Worm (Caenorhabditis elegans) whole organism, mixed stage, embryonic: Measurements from ENCODE around the gene C52B9.8.

Source experiments
- M03D4.4 ChIP-seq: sonication (generic microtip); optimal IDR thresholded peaks from 2 replicates; lab custom pipeline; 2017; ENCODE audit warnings: mild to moderate bottlenecking, missing genetic modification characterization, missing compliant biosample characterization
- bed-3 ChIP-seq: fragments of 200-800 bp; sonication (Bioruptor generic); optimal IDR thresholded peaks from 3 replicates; lab custom pipeline; 2018; ENCODE audit warnings: mild to moderate bottlenecking, missing genetic modification characterization, moderate library complexity, missing compliant biosample characterization
- blmp-1 ChIP-seq: fragments of 150-350 bp; optimal IDR thresholded peaks from 2 replicates; lab custom pipeline; 2014; ENCODE audit warnings: missing biosample characterization, missing genetic modification characterization
- ceh-43 ChIP-seq: fragments of 200-800 bp; sonication (Bioruptor generic); optimal IDR thresholded peaks from 2 replicates; lab custom pipeline; 2018; ENCODE audit warnings: mild to moderate bottlenecking, missing genetic modification characterization, moderate library complexity, missing compliant biosample characterization
- ceh-83 ChIP-seq: fragments of 200-800 bp; sonication (Bioruptor generic); optimal IDR thresholded peaks from 2 replicates; lab custom pipeline; 2018; ENCODE audit warnings: mild to moderate bottlenecking, missing genetic modification characterization, missing compliant biosample characterization
- ces-1 ChIP-seq: fragments of 150-350 bp; optimal IDR thresholded peaks from 2 replicates; lab custom pipeline; 2014; ENCODE audit warnings: missing biosample characterization, missing genetic modification reagents, missing genetic modification characterization
- cnd-1 ChIP-seq: fragments of 200-800 bp; sonication (Bioruptor generic); optimal IDR thresholded peaks from 2 replicates; lab custom pipeline; 2018; ENCODE audit warnings: mild to moderate bottlenecking, missing genetic modification characterization, missing compliant biosample characterization
- drap-1 ChIP-seq: fragments of 200-800 bp; sonication (Bioruptor generic); optimal IDR thresholded peaks from 3 replicates; lab custom pipeline; 2018; ENCODE audit warnings: mild to moderate bottlenecking, missing genetic modification characterization, missing compliant biosample characterization
- elt-3 ChIP-seq: fragments of 150-350 bp; optimal IDR thresholded peaks from 2 replicates; lab custom pipeline; 2014; ENCODE audit warnings: missing biosample characterization, missing genetic modification characterization
- flh-1 ChIP-seq: fragments of 200-800 bp; sonication (Bioruptor generic); optimal IDR thresholded peaks from 2 replicates; lab custom pipeline; 2018; ENCODE audit warnings: mild to moderate bottlenecking, missing genetic modification characterization, moderate library complexity, missing compliant biosample characterization
- ham-2 ChIP-seq: fragments of 200-800 bp; sonication (Bioruptor generic); optimal IDR thresholded peaks from 2 replicates; lab custom pipeline; 2018; ENCODE audit warnings: mild to moderate bottlenecking, missing genetic modification characterization, missing compliant biosample characterization
- hlh-1 ChIP-seq: fragments of 150-350 bp; optimal IDR thresholded peaks from 2 replicates; lab custom pipeline; 2014; ENCODE audit warnings: missing biosample characterization, missing genetic modification reagents, missing genetic modification characterization
- lin-13 ChIP-seq: fragments of 150-350 bp; optimal IDR thresholded peaks from 2 replicates; lab custom pipeline; 2014; ENCODE audit warnings: missing biosample characterization, missing genetic modification characterization
- lsy-2 ChIP-seq: fragments of 150-350 bp; optimal IDR thresholded peaks from 2 replicates; lab custom pipeline; 2014; ENCODE audit warnings: missing biosample characterization, missing genetic modification characterization
- mab-5 ChIP-seq: fragments of 150-350 bp; optimal IDR thresholded peaks from 2 replicates; lab custom pipeline; 2014; ENCODE audit warnings: missing biosample characterization, missing genetic modification characterization
- mep-1 ChIP-seq: fragments of 150-350 bp; optimal IDR thresholded peaks from 2 replicates; lab custom pipeline; 2017; ENCODE audit warnings: missing biosample characterization, missing genetic modification reagents, missing genetic modification characterization, inconsistent platforms
- mls-2 ChIP-seq: sonication (generic microtip); optimal IDR thresholded peaks from 2 replicates; lab custom pipeline; 2016; ENCODE audit warnings: mild to moderate bottlenecking, missing genetic modification characterization, moderate library complexity, missing compliant biosample characterization
- nhr-2 ChIP-seq: fragments of 150-350 bp; optimal IDR thresholded peaks from 2 replicates; lab custom pipeline; 2014; ENCODE audit warnings: missing biosample characterization, missing genetic modification characterization
- nhr-237 ChIP-seq: fragments of 150-350 bp; optimal IDR thresholded peaks from 2 replicates; lab custom pipeline; 2014; ENCODE audit warnings: missing biosample characterization, missing genetic modification characterization
- nhr-28 ChIP-seq: fragments of 150-350 bp; optimal IDR thresholded peaks from 2 replicates; lab custom pipeline; 2014; ENCODE audit warnings: missing biosample characterization, missing genetic modification characterization
- nhr-76 ChIP-seq: sonication (generic microtip); optimal IDR thresholded peaks from 2 replicates; lab custom pipeline; 2017; ENCODE audit warnings: missing biosample characterization, missing genetic modification characterization
- pha-4 ChIP-seq: fragments of 150-350 bp; optimal IDR thresholded peaks from 2 replicates; lab custom pipeline; 2018; ENCODE audit warnings: missing biosample characterization, missing genetic modification reagents, missing genetic modification characterization
- sem-2 ChIP-seq: fragments of 200-800 bp; sonication (Bioruptor generic); optimal IDR thresholded peaks from 2 replicates; lab custom pipeline; 2018; ENCODE audit warnings: mild to moderate bottlenecking, missing genetic modification characterization, missing compliant biosample characterization
- snpc-4 ChIP-seq: fragments of 150-350 bp; optimal IDR thresholded peaks from 2 replicates; lab custom pipeline; 2014; ENCODE audit warnings: missing biosample characterization, missing genetic modification characterization
- sptf-1 ChIP-seq: sonication (generic microtip); optimal IDR thresholded peaks from 2 replicates; lab custom pipeline; 2017; ENCODE audit warnings: mild to moderate bottlenecking, missing genetic modification characterization, moderate library complexity, missing compliant biosample characterization
- tbx-8 ChIP-seq: fragments of 200-800 bp; sonication (Bioruptor generic); optimal IDR thresholded peaks from 2 replicates; lab custom pipeline; 2018; ENCODE audit warnings: mild to moderate bottlenecking, missing genetic modification characterization, moderate library complexity, missing compliant biosample characterization
- unc-120 ChIP-seq: sonication (generic microtip); optimal IDR thresholded peaks from 2 replicates; lab custom pipeline; 2017; ENCODE audit warnings: missing genetic modification characterization, missing compliant biosample characterization; ENCODE audit not compliant: poor library complexity, severe bottlenecking
- unc-39 ChIP-seq: fragments of 150-350 bp; optimal IDR thresholded peaks from 2 replicates; lab custom pipeline; 2014; ENCODE audit warnings: missing biosample characterization, missing genetic modification characterization
- unc-62 ChIP-seq: fragments of 150-350 bp; optimal IDR thresholded peaks from 2 replicates; lab custom pipeline; 2014; ENCODE audit warnings: missing biosample characterization, missing genetic modification reagents, missing genetic modification characterization
- zip-8 ChIP-seq: fragments of 150-350 bp; optimal IDR thresholded peaks from 2 replicates; lab custom pipeline; 2014; ENCODE audit warnings: missing biosample characterization, missing genetic modification characterization

Gene C52B9.8

DNA sequence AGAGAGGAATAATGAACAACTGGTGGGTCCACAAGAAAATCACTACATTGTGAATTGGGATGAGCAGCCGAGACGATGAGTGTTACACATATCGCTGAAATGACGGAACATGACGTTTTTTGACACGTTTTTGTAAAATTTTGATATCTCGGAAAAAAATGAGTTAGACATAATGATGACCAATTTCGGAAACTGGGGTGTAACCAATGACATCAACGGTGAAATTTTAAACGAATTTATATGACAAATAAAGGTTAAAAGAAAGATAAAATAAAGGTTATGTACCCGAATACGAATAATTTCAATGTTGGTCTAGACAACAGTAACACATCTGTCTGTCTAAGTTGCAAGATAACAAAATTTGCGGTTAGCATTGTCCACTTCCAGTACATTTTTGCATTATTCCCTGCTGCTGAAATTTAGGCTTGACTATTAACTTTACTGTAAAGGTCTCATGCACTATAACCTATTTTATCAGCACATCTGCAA lies 32.2 kb downstream of the C52B9.8 start, which contains the start of the genes twk-28 and ets-9:
Gene twk-28 (minus strand): TSS at position 51 of the 489 bp plus-strand sequence.
Gene ets-9 (plus strand): TSS at position 410 of the 489 bp plus-strand sequence.
- TF ChIP-seq M03D4.4 (tag; lab: Kevin White, UChicago), result no peak
- peak; percentile 36 for TF ChIP-seq unc-62 (GFP tag; lab: Kevin White, UChicago)
- peak; percentile 88 for TF ChIP-seq hlh-1 (tag; lab: Kevin White, UChicago)
- TF ChIP-seq mep-1 (tag; lab: Kevin White, UChicago), result no peak
- peak; percentile 47 for TF ChIP-seq unc-120 (tag; lab: Kevin White, UChicago)
- no peak for TF ChIP-seq cnd-1 (tag; lab: Kevin White, UChicago)
- no peak for TF ChIP-seq snpc-4 (tag; lab: Kevin White, UChicago)
- TF ChIP-seq ceh-43, result no peak

DNA sequence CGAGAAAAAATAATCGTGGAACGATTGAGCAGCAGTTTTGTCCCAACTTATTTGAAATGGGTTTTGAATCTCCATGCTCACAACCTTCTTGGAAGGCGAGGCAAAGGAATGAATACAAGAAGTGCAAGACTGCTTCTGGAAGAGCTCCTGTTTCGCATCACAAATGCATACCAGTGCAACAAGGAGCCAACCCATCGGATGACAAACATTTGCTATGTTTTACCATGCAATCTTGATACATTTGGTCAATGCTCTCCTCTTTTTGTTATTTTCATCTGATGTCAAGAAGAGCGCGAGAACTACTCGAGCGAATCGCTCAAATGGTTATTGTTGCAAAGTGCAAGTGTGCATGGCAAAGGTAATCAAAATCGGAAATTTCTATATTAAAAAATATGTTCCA lies 37.5 kb downstream of the C52B9.8 start, which contains the start of gene mec-18:
Gene mec-18 (minus strand): TSS at position 101 of the 400 bp plus-strand sequence.
- TF ChIP-seq snpc-4 (tag; lab: Kevin White, UChicago) (no peak), ces-1 (GFP tag; lab: Kevin White, UChicago) (no peak), M03D4.4 (tag; lab: Kevin White, UChicago) (no peak), flh-1 (GFP tag; lab: Kevin White, UChicago) (no peak), pha-4 (tag; lab: Kevin White, UChicago) (no peak), ceh-83 (GFP tag; lab: Kevin White, UChicago) (no peak), ham-2 (GFP tag; lab: Kevin White, UChicago) (no peak), lin-13 (no peak), hlh-1 (tag; lab: Kevin White, UChicago) (no peak), sptf-1 (tag; lab: Kevin White, UChicago) (no peak)

DNA sequence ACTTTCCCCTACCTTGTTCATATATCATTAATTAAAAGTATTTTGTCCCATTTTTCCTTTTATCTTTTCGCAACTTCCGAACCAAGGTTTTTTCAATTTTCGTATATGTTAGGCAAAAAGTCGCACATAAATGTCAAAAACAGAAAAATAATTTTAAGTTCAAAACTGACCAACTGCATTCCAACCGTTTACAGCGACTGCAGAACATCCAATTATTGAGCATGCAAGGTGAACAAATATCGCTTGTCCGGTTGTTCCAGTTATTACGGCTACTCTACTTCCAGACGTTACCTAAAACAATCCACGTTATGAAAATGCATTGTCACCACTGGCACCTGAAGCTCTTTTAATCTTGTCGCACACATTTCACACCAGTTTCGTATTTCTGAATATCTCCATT lies 38.0 kb downstream of the C52B9.8 start, which contains the start of gene C52B9.10:
Gene C52B9.10 (plus strand): TSS at position 301 of the 400 bp plus-strand sequence.
- TF ChIP-seq nhr-237 (no peak), zip-8 (tag; lab: Kevin White, UChicago) (no peak), ces-1 (GFP tag; lab: Kevin White, UChicago) (no peak), ceh-83 (GFP tag; lab: Kevin White, UChicago) (no peak), cnd-1 (tag; lab: Kevin White, UChicago) (no peak), tbx-8 (no peak)
- TF ChIP-seq, all 35 proteins: peak for 0

DNA sequence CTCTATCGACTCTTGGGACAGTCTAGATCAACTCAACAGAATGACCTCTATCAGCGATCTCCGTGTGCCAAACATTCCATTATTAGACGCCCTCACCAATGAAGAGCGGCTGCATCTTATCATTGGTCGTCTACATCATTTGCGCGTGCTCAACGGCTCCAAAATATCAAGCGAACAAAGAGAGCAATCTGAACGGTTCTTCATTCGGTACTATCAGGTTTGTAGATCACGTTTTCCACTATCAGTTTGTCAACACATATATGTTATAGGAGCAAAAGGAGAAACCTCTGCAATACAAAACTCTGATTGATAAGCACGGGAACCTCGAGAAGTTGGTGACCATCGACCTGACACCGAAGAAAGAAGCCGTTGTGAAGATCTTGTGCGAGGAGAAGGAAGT lies 43.2 kb downstream of the C52B9.8 start:
- TF ChIP-seq mab-5 (tag; lab: Kevin White, UChicago) (no peak), M03D4.4 (tag; lab: Kevin White, UChicago) (no peak), sptf-1 (tag; lab: Kevin White, UChicago) (no peak), tbx-8 (no peak), ceh-83 (GFP tag; lab: Kevin White, UChicago) (no peak), ces-1 (GFP tag; lab: Kevin White, UChicago) (no peak), bed-3 (no peak), lsy-2 (tag; lab: Kevin White, UChicago) (no peak), elt-3 (tag; lab: Kevin White, UChicago) (no peak), nhr-28 (tag; lab: Kevin White, UChicago) (no peak), ham-2 (GFP tag; lab: Kevin White, UChicago) (no peak), nhr-76 (no peak), zip-8 (tag; lab: Kevin White, UChicago) (no peak)

DNA sequence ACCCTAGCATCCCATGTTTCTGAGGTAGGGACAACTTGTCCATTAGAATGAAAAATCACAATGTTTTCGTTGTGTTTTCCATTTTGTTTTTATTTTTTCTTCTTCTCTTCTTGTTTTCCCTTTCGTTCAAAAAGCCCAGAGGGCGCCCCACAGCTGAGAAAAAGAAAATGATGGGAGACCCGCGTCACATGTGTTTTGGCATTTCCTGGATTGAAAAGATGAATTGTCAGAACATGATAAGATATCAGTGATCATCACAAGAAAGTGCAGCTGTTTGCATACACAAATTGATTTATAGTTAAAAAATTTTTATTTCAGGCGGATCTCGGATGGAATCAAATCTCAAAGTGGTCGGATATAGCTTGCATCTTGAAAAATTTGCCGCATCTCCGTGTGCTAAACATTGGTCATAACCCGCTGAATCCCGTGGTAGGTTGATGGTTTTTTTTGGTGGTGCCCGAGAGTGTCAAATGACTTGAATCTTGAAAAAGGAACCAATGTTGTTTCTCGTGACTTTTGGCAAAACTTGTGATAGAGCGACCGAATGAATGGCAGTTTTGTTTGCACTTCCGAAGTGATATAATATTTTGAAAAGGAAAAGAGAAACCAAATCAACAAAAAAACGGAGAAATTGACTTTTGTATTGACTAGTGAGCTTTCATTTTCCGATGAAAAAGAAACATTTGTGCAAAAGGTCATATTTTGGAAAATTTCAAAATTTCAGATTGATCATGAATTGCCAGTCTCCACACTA lies 45.2 kb downstream of the C52B9.8 start:
- TF ChIP-seq unc-39 (tag; lab: Kevin White, UChicago) (no peak), unc-62 (GFP tag; lab: Kevin White, UChicago) (peak; percentile 75), mab-5 (tag; lab: Kevin White, UChicago) (peak; percentile 72), hlh-1 (tag; lab: Kevin White, UChicago) (peak; percentile 64)

DNA sequence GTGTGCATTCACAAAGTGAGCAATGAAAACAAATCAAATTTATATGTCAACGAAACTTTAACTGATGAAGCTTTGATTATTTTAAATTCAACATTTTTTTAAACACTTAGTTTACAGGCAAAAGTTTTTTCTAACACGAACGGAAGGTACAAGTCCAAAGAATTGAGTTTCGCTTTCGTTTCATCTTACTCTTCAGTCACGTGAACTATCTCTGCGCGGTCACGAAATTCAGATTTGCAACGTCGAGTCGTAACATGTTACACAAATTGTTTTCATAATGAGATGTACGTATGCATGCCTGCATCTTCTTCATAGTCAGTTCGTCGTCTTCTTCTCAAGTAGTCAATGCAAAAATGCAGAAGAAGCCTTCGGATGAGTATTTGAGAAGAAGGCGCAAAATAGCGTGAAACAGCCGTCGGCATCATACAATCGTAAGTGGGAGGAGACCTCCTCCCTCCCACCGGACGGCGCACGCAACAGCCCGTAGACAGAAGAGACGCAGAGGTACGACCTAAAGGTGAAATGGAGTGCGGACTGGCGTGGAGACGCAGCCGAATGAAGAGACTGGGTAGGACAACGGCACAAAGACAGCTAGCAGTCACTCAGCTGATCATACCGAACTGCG lies 46.2 kb downstream of the C52B9.8 start, which contains the start of gene coel-1:
Gene coel-1 (plus strand): TSS at position 381 of the 625 bp plus-strand sequence.
- TF ChIP-seq drap-1 (GFP tag; lab: Kevin White, UChicago), result peak; percentile 16
- no peak for TF ChIP-seq M03D4.4 (tag; lab: Kevin White, UChicago)
- TF ChIP-seq cnd-1 (tag; lab: Kevin White, UChicago), result peak; percentile 8
- no peak for TF ChIP-seq ceh-83 (GFP tag; lab: Kevin White, UChicago)
- peak; percentile 67 for TF ChIP-seq unc-62 (GFP tag; lab: Kevin White, UChicago)
- TF ChIP-seq lin-13, result no peak
- peak; percentile 36 for TF ChIP-seq lsy-2 (tag; lab: Kevin White, UChicago)
- peak; percentile 71 for TF ChIP-seq ces-1 (GFP tag; lab: Kevin White, UChicago)
- TF ChIP-seq tbx-8, result no peak
- no peak for TF ChIP-seq snpc-4 (tag; lab: Kevin White, UChicago)
- peak; percentile 86 for TF ChIP-seq ham-2 (GFP tag; lab: Kevin White, UChicago)
- TF ChIP-seq mep-1 (tag; lab: Kevin White, UChicago), result no peak
- peak; percentile 72 for TF ChIP-seq hlh-1 (tag; lab: Kevin White, UChicago)
- TF ChIP-seq mls-2, result peak; percentile 28
- TF ChIP-seq sptf-1 (tag; lab: Kevin White, UChicago), result peak; percentile 31
- TF ChIP-seq unc-120 (tag; lab: Kevin White, UChicago), result peak; percentile 65
- TF ChIP-seq blmp-1 (tag; lab: Kevin White, UChicago), result peak; percentile 20
- TF ChIP-seq nhr-2, result no peak
- no peak for TF ChIP-seq pha-4 (tag; lab: Kevin White, UChicago)
- peak; percentile 3 for TF ChIP-seq sem-2 (GFP tag; lab: Kevin White, UChicago)
